Worm (Caenorhabditis elegans): Measurements from ENCODE around the gene ric-8.
"Not testable (repeated sequence)": the region's sequence is repeated elsewhere in the genome, so short reads cannot be mapped to it uniquely, and the experiment has no call there.

ric-8 gene

ce11 chrIV:2670664-2671063 is 27.9 kb downstream of the ric-8 start:
- peak in 1 of 2 experiments; percentile 48 for TF ChIP-seq lsy-2 (tag; optimal IDR thresholded peaks at IDR 0.05)
- TF ChIP-seq C34F6.9 (tag; optimal IDR thresholded peaks at IDR 0.05): no peak
- TF ChIP-seq unc-55 (GFP tag; optimal IDR thresholded peaks at IDR 0.05): peak; percentile 37
- no peak for TF ChIP-seq sma-9 (GFP tag; optimal IDR thresholded peaks at IDR 0.05)
- TF ChIP-seq sma-9 (tag; optimal IDR thresholded peaks at IDR 0.05): no peak
- peak; percentile 80 for TF ChIP-seq gmeb-1 (tag; optimal IDR thresholded peaks at IDR 0.05)

ce11 chrIV:2674915-2675314 is 32.1 kb downstream of the ric-8 start, which contains the start of gene gpx-4:
TSS of gene gpx-4 (minus strand) at chrIV:2675015.
- not testable (repeated sequence) for TF ChIP-seq skn-1, lin-11, snpc-4 (tag; optimal IDR thresholded peaks at IDR 0.05)

- TF ChIP-seq skn-1 (tag; optimal IDR thresholded peaks at IDR 0.05) (no peak), lin-39 (tag; optimal IDR thresholded peaks at IDR 0.05) (no peak), lsy-2 (tag; optimal IDR thresholded peaks at IDR 0.05) (peak; percentile 93 to 95), R02D3.7 (tag; optimal IDR thresholded peaks at IDR 0.05) (peak; percentile 60), F13H6.1 (tag; optimal IDR thresholded peaks at IDR 0.05) (peak; percentile 75), elt-1 (tag; optimal IDR thresholded peaks at IDR 0.05) (no peak), aly-2 (tag; optimal IDR thresholded peaks at IDR 0.05) (no peak), mbf-1 (tag; optimal IDR thresholded peaks at IDR 0.05) (no peak), mdl-1 (tag; optimal IDR thresholded peaks at IDR 0.05) (peak in 1 of 2 experiments; percentile 49), Y55F3AM.14 (GFP tag; optimal IDR thresholded peaks at IDR 0.05) (no peak), ceh-82 (tag; optimal IDR thresholded peaks at IDR 0.05) (peak; percentile 80), peb-1 (tag; optimal IDR thresholded peaks at IDR 0.05) (no peak), nhr-25 (tag; optimal IDR thresholded peaks at IDR 0.05) (peak; percentile 83), ztf-1 (GFP tag; conservative IDR thresholded peaks at IDR 0.05) (no peak), nhr-11 (tag; optimal IDR thresholded peaks at IDR 0.05) (no peak), sma-3 (GFP tag; optimal IDR thresholded peaks at IDR 0.05) (peak; percentile 76), gmeb-1 (tag; optimal IDR thresholded peaks at IDR 0.05) (peak; percentile 99), ZK546.5 (tag; optimal IDR thresholded peaks at IDR 0.05) (peak; percentile 35), mab-5 (tag; optimal IDR thresholded peaks at IDR 0.05) (peak; percentile 86), sem-4 (tag; optimal IDR thresholded peaks at IDR 0.05) (peak; percentile 62), ztf-4 (tag; optimal IDR thresholded peaks at IDR 0.05) (peak; percentile 55), nhr-6 (tag; optimal IDR thresholded peaks at IDR 0.05) (peak; percentile 62), ceh-16 (tag; optimal IDR thresholded peaks at IDR 0.05) (no peak), nhr-129 (tag; optimal IDR thresholded peaks at IDR 0.05) (peak; percentile 56), egl-27 (tag; optimal IDR thresholded peaks at IDR 0.05) (peak; percentile 76), nhr-10 (tag; optimal IDR thresholded peaks at IDR 0.05) (peak; percentile 80), dmd-4 (tag; optimal IDR thresholded peaks at IDR 0.05) (no peak), fos-1 (tag; optimal IDR thresholded peaks at IDR 0.05) (peak; percentile 49), C34F6.9 (tag; optimal IDR thresholded peaks at IDR 0.05) (peak; percentile 92), sma-9 (GFP tag; optimal IDR thresholded peaks at IDR 0.05) (no peak), sma-9 (tag; optimal IDR thresholded peaks at IDR 0.05) (no peak), nhr-237 (tag; optimal IDR thresholded peaks at IDR 0.05) (peak; percentile 30), ama-1 (optimal IDR thresholded peaks at IDR 0.05) (peak; percentile 65), unc-62 (GFP tag; optimal IDR thresholded peaks at IDR 0.05) (no peak), unc-39 (tag; optimal IDR thresholded peaks at IDR 0.05) (no peak), lin-11 (tag; optimal IDR thresholded peaks at IDR 0.05) (peak; percentile 86), blmp-1 (tag; optimal IDR thresholded peaks at IDR 0.05; ENCODE audit: insufficient read depth) (peak; percentile 41), crh-2 (tag; optimal IDR thresholded peaks at IDR 0.05) (peak; percentile 90), elt-3 (tag; optimal IDR thresholded peaks at IDR 0.05) (no peak), lin-13 (GFP tag; optimal IDR thresholded peaks at IDR 0.05) (peak; percentile 94), nhr-12 (tag; optimal IDR thresholded peaks at IDR 0.05) (no peak), nhr-23 (tag; optimal IDR thresholded peaks at IDR 0.05) (no peak), nhr-77 (tag; optimal IDR thresholded peaks at IDR 0.05) (peak; percentile 11), ztf-11 (tag; optimal IDR thresholded peaks at IDR 0.05) (no peak), nhr-21 (tag; optimal IDR thresholded peaks at IDR 0.05) (peak; percentile 86), unc-55 (GFP tag; optimal IDR thresholded peaks at IDR 0.05) (peak; percentile 94), snpc-4 (tag; optimal IDR thresholded peaks at IDR 0.05) (peak; percentile 70), alr-1 (tag; optimal IDR thresholded peaks at IDR 0.05) (no peak), zag-1 (tag; optimal IDR thresholded peaks at IDR 0.05) (peak; percentile 40)
These were observed 33.5 kb downstream of the ric-8 start, which contains the start of gene Y94H6A.3 for ce11 chrIV:2676281-2676680. TSS of gene Y94H6A.3 (plus strand) at chrIV:2676512.
